Worm (Caenorhabditis elegans) whole organism, L2 larva: Measurements from ENCODE around the gene C04A11.2.

Source experiments
- F13H6.1 ChIP-seq: sonication (generic microtip); optimal IDR thresholded peaks from 2 replicates; lab custom pipeline; 2016; ENCODE audit warnings: missing genetic modification characterization, missing compliant biosample characterization
- R02D3.7 ChIP-seq: fragments of 150-350 bp; optimal IDR thresholded peaks from 2 replicates; lab custom pipeline; 2014; ENCODE audit warnings: missing biosample characterization, missing genetic modification characterization
- ZK546.5 ChIP-seq: sonication (generic microtip); optimal IDR thresholded peaks from 2 replicates; lab custom pipeline; 2017; ENCODE audit warnings: missing biosample characterization, missing genetic modification characterization
- alr-1 ChIP-seq: fragments of 150-350 bp; optimal IDR thresholded peaks from 2 replicates; lab custom pipeline; 2014; ENCODE audit warnings: missing biosample characterization, missing genetic modification characterization
- aly-2 ChIP-seq: fragments of 150-350 bp; optimal IDR thresholded peaks from 2 replicates; lab custom pipeline; 2014; ENCODE audit warnings: missing biosample characterization, missing genetic modification characterization
- ama-1 ChIP-seq: fragments of 150-350 bp; optimal IDR thresholded peaks from 2 replicates; lab custom pipeline; 2018; ENCODE audit warnings: inconsistent platforms
- blmp-1 ChIP-seq: sonication (generic microtip); optimal IDR thresholded peaks from 2 replicates; lab custom pipeline; 2017; ENCODE audit warnings: missing genetic modification characterization, mild to moderate bottlenecking, missing compliant biosample characterization, antibody characterized with exemption, moderate library complexity; ENCODE audit not compliant: insufficient read depth
- ceh-16 ChIP-seq: fragments of 150-350 bp; optimal IDR thresholded peaks from 2 replicates; lab custom pipeline; 2014; ENCODE audit warnings: missing biosample characterization, missing genetic modification characterization
- crh-2 ChIP-seq: sonication (generic microtip); optimal IDR thresholded peaks from 2 replicates; lab custom pipeline; 2017; ENCODE audit warnings: missing biosample characterization, missing genetic modification characterization
- egl-27 ChIP-seq: sonication (generic microtip); optimal IDR thresholded peaks from 3 replicates; lab custom pipeline; 2017; ENCODE audit warnings: missing biosample characterization, missing genetic modification reagents, missing genetic modification characterization
- elt-3 ChIP-seq: sonication (generic microtip); optimal IDR thresholded peaks from 2 replicates; lab custom pipeline; 2017; ENCODE audit warnings: missing biosample characterization, missing genetic modification characterization
- fos-1 ChIP-seq: fragments of 150-350 bp; optimal IDR thresholded peaks from 2 replicates; lab custom pipeline; 2014; ENCODE audit warnings: missing biosample characterization, missing genetic modification characterization
- lin-11 ChIP-seq: fragments of 150-350 bp; sonication (generic microtip); optimal IDR thresholded peaks from 2 replicates; lab custom pipeline; 2014; ENCODE audit warnings: missing biosample characterization, missing genetic modification characterization, inconsistent platforms, mixed read lengths
- lin-13 ChIP-seq: fragments of 150-350 bp; optimal IDR thresholded peaks from 2 replicates; lab custom pipeline; 2014; ENCODE audit warnings: missing biosample characterization, missing genetic modification reagents, missing genetic modification characterization
- lin-39 ChIP-seq: fragments of 150-350 bp; optimal IDR thresholded peaks from 2 replicates; lab custom pipeline; 2014; ENCODE audit warnings: missing biosample characterization, missing genetic modification reagents, missing genetic modification characterization
- mab-5 ChIP-seq: fragments of 150-350 bp; optimal IDR thresholded peaks from 2 replicates; lab custom pipeline; 2014; ENCODE audit warnings: missing biosample characterization, missing genetic modification characterization
- mbf-1 ChIP-seq: sonication (generic microtip); optimal IDR thresholded peaks from 2 replicates; lab custom pipeline; 2017; ENCODE audit warnings: missing biosample characterization, missing genetic modification characterization
- mdl-1 ChIP-seq, 2 experiments: fragments of 150-350 bp in 1 of 2; sonication (generic microtip) in 1 of 2; optimal IDR thresholded peaks; 2 replicates each; lab custom pipeline; 2017; ENCODE audit warnings: missing biosample characterization in 2 of 2, missing genetic modification characterization in 2 of 2
- nhr-10 ChIP-seq: sonication (generic microtip); optimal IDR thresholded peaks from 2 replicates; lab custom pipeline; 2017; ENCODE audit warnings: missing biosample characterization, missing genetic modification characterization
- nhr-11 ChIP-seq: fragments of 150-350 bp; optimal IDR thresholded peaks from 2 replicates; lab custom pipeline; 2014; ENCODE audit warnings: missing biosample characterization, missing genetic modification characterization
- nhr-129 ChIP-seq: fragments of 150-350 bp; optimal IDR thresholded peaks from 2 replicates; lab custom pipeline; 2014; ENCODE audit warnings: missing biosample characterization, missing genetic modification characterization
- nhr-23 ChIP-seq: fragments of 150-350 bp; optimal IDR thresholded peaks from 2 replicates; lab custom pipeline; 2014; ENCODE audit warnings: missing biosample characterization, missing genetic modification reagents, missing genetic modification characterization
- nhr-237 ChIP-seq: fragments of 150-350 bp; optimal IDR thresholded peaks from 2 replicates; lab custom pipeline; 2014; ENCODE audit warnings: missing biosample characterization, missing genetic modification characterization
- nhr-6 ChIP-seq: fragments of 150-350 bp; optimal IDR thresholded peaks from 2 replicates; lab custom pipeline; 2014; ENCODE audit warnings: missing biosample characterization, missing genetic modification characterization
- nhr-77 ChIP-seq: fragments of 150-350 bp; optimal IDR thresholded peaks from 2 replicates; lab custom pipeline; 2014; ENCODE audit warnings: missing biosample characterization, missing genetic modification characterization
- peb-1 ChIP-seq: fragments of 150-350 bp; optimal IDR thresholded peaks from 2 replicates; lab custom pipeline; 2014; ENCODE audit warnings: missing biosample characterization, missing genetic modification characterization
- skn-1 ChIP-seq: sonication (generic microtip); optimal IDR thresholded peaks from 2 replicates; lab custom pipeline; 2017; ENCODE audit warnings: missing biosample characterization, missing genetic modification characterization
- sma-3 ChIP-seq: sonication (generic microtip); optimal IDR thresholded peaks from 2 replicates; lab custom pipeline; 2016; ENCODE audit warnings: missing genetic modification reagents, missing genetic modification characterization, missing compliant biosample characterization
- sma-9 ChIP-seq, 2 experiments: fragments of 150-350 bp in 1 of 2; sonication (generic microtip) in 1 of 2; optimal IDR thresholded peaks; 2 replicates each; lab custom pipeline; 2014 to 2016; ENCODE audit warnings: missing genetic modification characterization in 2 of 2, mild to moderate bottlenecking in 1 of 2, missing biosample characterization in 1 of 2, missing compliant biosample characterization in 1 of 2, missing genetic modification reagents in 1 of 2, moderate library complexity in 1 of 2
- snpc-4 ChIP-seq: fragments of 150-350 bp; optimal IDR thresholded peaks from 2 replicates; lab custom pipeline; 2014; ENCODE audit warnings: missing biosample characterization, missing genetic modification characterization
- unc-39 ChIP-seq: fragments of 150-350 bp; optimal IDR thresholded peaks from 2 replicates; lab custom pipeline; 2014; ENCODE audit warnings: missing biosample characterization, missing genetic modification characterization
- unc-55 ChIP-seq: fragments of 150-350 bp; sonication (generic microtip); optimal IDR thresholded peaks from 3 replicates; lab custom pipeline; 2014; ENCODE audit warnings: missing biosample characterization, missing genetic modification reagents, missing genetic modification characterization
- ztf-11 ChIP-seq: sonication (generic microtip); optimal IDR thresholded peaks from 2 replicates; lab custom pipeline; 2017; ENCODE audit warnings: missing biosample characterization, missing genetic modification characterization
- ztf-4 ChIP-seq: fragments of 150-350 bp; optimal IDR thresholded peaks from 2 replicates; lab custom pipeline; 2014; ENCODE audit warnings: missing biosample characterization, missing genetic modification characterization

C04A11.2 gene

DNA sequence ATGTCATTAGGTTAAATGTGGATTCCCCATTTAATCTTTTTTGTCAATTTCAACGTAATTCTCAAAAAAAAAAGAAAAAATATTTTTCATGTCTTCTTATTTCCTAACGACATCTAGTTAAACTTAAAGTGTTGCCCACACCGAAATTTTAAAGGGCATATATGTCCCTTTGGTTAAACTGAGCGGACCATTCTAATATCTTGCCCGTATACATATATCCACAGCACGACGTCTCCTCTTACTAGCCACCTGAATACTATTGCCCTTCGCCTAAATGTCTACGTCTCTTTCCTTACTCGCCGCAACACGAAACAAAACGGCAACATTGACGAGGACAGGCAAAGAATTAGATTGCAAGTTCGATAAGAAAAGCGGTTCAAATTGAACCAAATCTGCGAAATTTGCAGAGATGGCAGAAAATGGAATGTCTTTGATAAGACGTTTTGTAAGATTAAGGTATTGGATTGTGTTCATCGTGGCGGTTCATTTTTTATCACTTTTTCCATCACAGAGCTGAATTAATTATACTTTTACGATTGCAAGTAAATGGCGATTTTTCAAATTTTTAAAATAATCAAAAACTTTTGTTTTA, 32.1 kb upstream of the C04A11.2 start (continued):
- peak; percentile 99 for TF ChIP-seq nhr-237
- peak; percentile 97 for TF ChIP-seq nhr-10
- TF ChIP-seq mbf-1 (tag; lab: Kevin White, UChicago) = peak; percentile 78
- TF ChIP-seq ZK546.5 (tag; lab: Kevin White, UChicago) = peak; percentile 81
- TF ChIP-seq mdl-1 (tag; optimal IDR thresholded peaks at IDR 0.05; lab: Kevin White, UChicago) = peak; percentile 93 to 96
- TF ChIP-seq ztf-11 (tag; lab: Kevin White, UChicago) = peak; percentile 78
- peak; percentile 100 for TF ChIP-seq egl-27 (tag; lab: Kevin White, UChicago)
- peak; percentile 99 for TF ChIP-seq mab-5 (tag; lab: Kevin White, UChicago)
- no peak for TF ChIP-seq elt-3 (tag; lab: Kevin White, UChicago)
- peak; percentile 100 for TF ChIP-seq lin-39 (tag; lab: Kevin White, UChicago)
- peak; percentile 73 for TF ChIP-seq alr-1 (tag; lab: Kevin White, UChicago)
- TF ChIP-seq nhr-6 = peak; percentile 100
- TF ChIP-seq nhr-11 (tag; lab: Kevin White, UChicago) = peak; percentile 70
- TF ChIP-seq ztf-4 = peak; percentile 99
- peak; percentile 92 for TF ChIP-seq aly-2 (tag; lab: Kevin White, UChicago)
- TF ChIP-seq lin-13 = peak; percentile 99
- TF ChIP-seq sma-3 = peak; percentile 99
- peak; percentile 91 for TF ChIP-seq blmp-1
- TF ChIP-seq crh-2 (tag; lab: Kevin White, UChicago) = peak; percentile 100
- peak; percentile 99 for TF ChIP-seq unc-39
- TF ChIP-seq fos-1 (tag; lab: Kevin White, UChicago) = peak; percentile 99
- TF ChIP-seq nhr-23 (tag; lab: Kevin White, UChicago) = no peak
- TF ChIP-seq nhr-129 (tag; lab: Kevin White, UChicago) = peak; percentile 100
- TF ChIP-seq, all 48 proteins: peak for 46

DNA sequence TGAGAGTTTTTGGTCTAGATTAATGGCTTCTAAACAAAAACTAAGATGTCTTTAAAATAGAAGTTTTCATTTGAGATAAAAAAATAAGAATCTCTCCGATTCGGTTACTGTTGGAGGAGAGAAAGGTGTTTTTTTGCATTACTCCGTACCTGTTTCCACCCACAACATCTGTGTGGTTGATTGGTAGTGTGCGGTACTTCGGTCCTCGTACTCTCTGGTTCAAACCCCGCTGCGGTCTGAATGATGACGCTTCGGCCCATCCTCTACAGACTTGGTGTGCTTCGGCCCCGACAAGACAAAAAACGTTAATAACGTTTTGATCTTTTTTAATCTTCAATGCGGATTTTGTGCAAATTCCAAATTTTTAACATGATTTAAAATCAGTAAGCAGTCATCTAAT, 28.9 kb upstream of the C04A11.2 start:
- no peak for TF ChIP-seq fos-1 (tag; lab: Kevin White, UChicago)
- no peak for TF ChIP-seq unc-39
- TF ChIP-seq ztf-4 = no peak
- TF ChIP-seq peb-1 = no peak
- TF ChIP-seq ceh-16 (tag; lab: Kevin White, UChicago) = no peak
- TF ChIP-seq nhr-77 = no peak
- no peak for TF ChIP-seq R02D3.7 (tag; lab: Kevin White, UChicago)
- no peak for TF ChIP-seq nhr-11 (tag; lab: Kevin White, UChicago)

ce11 chrX:13696152-13696551, 27.5 kb upstream of the C04A11.2 start:
- TF ChIP-seq nhr-6 = no peak
- TF ChIP-seq sma-9 (GFP tag; optimal IDR thresholded peaks at IDR 0.05; lab: Kevin White, UChicago) = no peak
- TF ChIP-seq sma-9 (tag; optimal IDR thresholded peaks at IDR 0.05; lab: Kevin White, UChicago) = no peak
- TF ChIP-seq skn-1 (tag; lab: Kevin White, UChicago) = no peak
- TF ChIP-seq unc-55 = peak; percentile 20
- no peak for TF ChIP-seq ama-1 (lab: Kevin White, UChicago)
- TF ChIP-seq F13H6.1 = no peak
- TF ChIP-seq ceh-16 (tag; lab: Kevin White, UChicago) = no peak
- TF ChIP-seq lin-11 (tag; lab: Kevin White, UChicago) = peak; percentile 31
- TF ChIP-seq blmp-1 = no peak
- no peak for TF ChIP-seq ZK546.5 (tag; lab: Kevin White, UChicago)
- TF ChIP-seq, all 48 proteins: peak for 2

ce11 chrX:13690333-13690732, 21.7 kb upstream of the C04A11.2 start:
- TF ChIP-seq snpc-4 = peak; percentile 61
- no peak for TF ChIP-seq ztf-11 (tag; lab: Kevin White, UChicago)

- no peak for TF ChIP-seq ztf-4
- no peak for TF ChIP-seq snpc-4
- no peak for TF ChIP-seq unc-39
- no peak for TF ChIP-seq sma-9 (GFP tag; optimal IDR thresholded peaks at IDR 0.05; lab: Kevin White, UChicago)
- TF ChIP-seq sma-9 (tag; optimal IDR thresholded peaks at IDR 0.05; lab: Kevin White, UChicago) = no peak
- no peak for TF ChIP-seq nhr-77
- TF ChIP-seq lin-39 (tag; lab: Kevin White, UChicago) = no peak
Observed at ce11 chrX:13687655-13688054, 19.0 kb upstream of the C04A11.2 start, which contains the start of gene adm-2. Gene adm-2, plus strand, starts transcription at chrX:13687955.
